Worm (Caenorhabditis elegans) whole organism, L1 larva: ENCODE data around the gene F42G4.6.

Experiments used
- C04F5.9 ChIP-seq: sonication (generic microtip); optimal IDR thresholded peaks from 2 replicates; lab custom pipeline; 2016; ENCODE audit warnings: missing genetic modification characterization, missing compliant biosample characterization
- F16B12.6 ChIP-seq: fragments of 150-350 bp; optimal IDR thresholded peaks from 2 replicates; lab custom pipeline; 2014; ENCODE audit warnings: missing biosample characterization, missing genetic modification characterization
- alr-1 ChIP-seq: fragments of 200-800 bp; sonication (Bioruptor generic); optimal IDR thresholded peaks from 2 replicates; lab custom pipeline; 2018; ENCODE audit warnings: borderline replicate concordance, mild to moderate bottlenecking, missing genetic modification characterization, missing compliant biosample characterization
- aly-2 ChIP-seq: fragments of 150-350 bp; optimal IDR thresholded peaks from 2 replicates; lab custom pipeline; 2014; ENCODE audit warnings: missing biosample characterization, missing genetic modification characterization
- blmp-1 ChIP-seq: fragments of 150-350 bp; optimal IDR thresholded peaks from 2 replicates; lab custom pipeline; 2014; ENCODE audit warnings: missing biosample characterization, missing genetic modification characterization
- ceh-8 ChIP-seq: fragments of 200-800 bp; sonication (Bioruptor generic); optimal IDR thresholded peaks from 2 replicates; lab custom pipeline; 2018; ENCODE audit warnings: mild to moderate bottlenecking, missing genetic modification characterization, moderate library complexity, missing compliant biosample characterization
- ceh-82 ChIP-seq, 3 experiments: fragments of 150-350 bp in 1 of 3; sonication (generic microtip) in 2 of 3; optimal IDR thresholded peaks; 2 replicates each; lab custom pipeline; 2014 to 2017; ENCODE audit warnings: missing biosample characterization in 3 of 3, missing genetic modification characterization in 3 of 3
- dpl-1 ChIP-seq, 3 experiments: fragments of 150-350 bp in 2 of 3; sonication (generic microtip) in 1 of 3; optimal IDR thresholded peaks; 2 replicates each; lab custom pipeline; 2014 to 2017; ENCODE audit warnings: missing biosample characterization in 3 of 3, missing genetic modification characterization in 3 of 3, missing genetic modification reagents in 3 of 3
- dsc-1 ChIP-seq: sonication (generic microtip); optimal IDR thresholded peaks from 2 replicates; lab custom pipeline; 2016; ENCODE audit warnings: mild to moderate bottlenecking, missing genetic modification characterization, missing compliant biosample characterization
- efl-3 ChIP-seq: fragments of 200-800 bp; sonication (Bioruptor generic); optimal IDR thresholded peaks from 2 replicates; lab custom pipeline; 2018; ENCODE audit warnings: mild to moderate bottlenecking, missing genetic modification characterization, missing compliant biosample characterization
- egl-13 ChIP-seq: sonication (generic microtip); optimal IDR thresholded peaks from 2 replicates; lab custom pipeline; 2016; ENCODE audit warnings: missing genotype, missing genetic modification reagents, missing genetic modification characterization, missing compliant biosample characterization
- elt-2 ChIP-seq: sonication (generic microtip); optimal IDR thresholded peaks from 2 replicates; lab custom pipeline; 2016; ENCODE audit warnings: missing genetic modification characterization, mild to moderate bottlenecking, inconsistent platforms, missing compliant biosample characterization, missing genetic modification reagents
- elt-3 ChIP-seq, 6 experiments: fragments of 150-350 bp in 1 of 6; sonication (generic microtip); optimal IDR thresholded peaks; 2 replicates each; lab custom pipeline; 2017 to 2018; ENCODE audit warnings: missing biosample characterization in 6 of 6, missing genetic modification characterization in 6 of 6, inconsistent platforms in 1 of 6
- ets-5 ChIP-seq: fragments of 200-800 bp; sonication (Bioruptor generic); IDR thresholded peaks from 2 replicates; pipeline ENCODE4 v1.3.6; 2022; ENCODE audit warnings: missing genetic modification characterization, missing compliant biosample characterization
- grh-1 ChIP-seq: fragments of 200-800 bp; sonication (Bioruptor generic); IDR thresholded peaks from 2 replicates; pipeline ENCODE4 v1.3.6; 2022; ENCODE audit warnings: missing genetic modification reagents, missing genetic modification characterization, missing compliant biosample characterization
- irx-1 ChIP-seq: sonication (generic microtip); optimal IDR thresholded peaks from 2 replicates; lab custom pipeline; 2016; ENCODE audit warnings: missing genetic modification characterization, missing compliant biosample characterization
- isw-1 ChIP-seq: fragments of 200-800 bp; sonication (Bioruptor generic); IDR thresholded peaks from 2 replicates; pipeline ENCODE4 v1.3.6; 2022; ENCODE audit warnings: missing genetic modification characterization, missing compliant biosample characterization
- lin-14 ChIP-seq: fragments of 200-800 bp; sonication (Bioruptor generic); optimal IDR thresholded peaks from 2 replicates; lab custom pipeline; 2018; ENCODE audit warnings: mild to moderate bottlenecking, missing genetic modification characterization, moderate library complexity, missing compliant biosample characterization
- lin-35 ChIP-seq, 2 experiments: fragments of 150-350 bp; optimal IDR thresholded peaks; 2 replicates each; lab custom pipeline; 2014; ENCODE audit warnings: missing biosample characterization in 2 of 2, missing genetic modification characterization in 2 of 2, missing genetic modification reagents in 2 of 2
- lsy-2 ChIP-seq, 2 experiments: fragments of 150-350 bp; optimal IDR thresholded peaks; 2 replicates each; lab custom pipeline; 2014; ENCODE audit warnings: missing biosample characterization in 2 of 2, missing genetic modification characterization in 2 of 2
- mab-9 ChIP-seq: fragments of 200-800 bp; sonication (Bioruptor generic); IDR thresholded peaks from 2 replicates; pipeline ENCODE4 v1.3.6; 2022; ENCODE audit warnings: missing genetic modification reagents, missing genetic modification characterization, missing compliant biosample characterization
- mdl-1 ChIP-seq, 2 experiments: fragments of 150-350 bp; optimal IDR thresholded peaks; 2 replicates each; lab custom pipeline; 2014 to 2017; ENCODE audit warnings: missing biosample characterization in 2 of 2, missing genetic modification characterization in 2 of 2, inconsistent platforms in 1 of 2
- mef-2 ChIP-seq: fragments of 150-350 bp; optimal IDR thresholded peaks from 2 replicates; lab custom pipeline; 2014; ENCODE audit warnings: missing biosample characterization, missing genetic modification characterization
- nhr-11 ChIP-seq: fragments of 150-350 bp; optimal IDR thresholded peaks from 2 replicates; lab custom pipeline; 2014; ENCODE audit warnings: missing biosample characterization, missing genetic modification characterization
- nhr-12 ChIP-seq: sonication (generic microtip); optimal IDR thresholded peaks from 2 replicates; lab custom pipeline; 2017; ENCODE audit warnings: missing biosample characterization, missing genetic modification characterization
- nhr-19 ChIP-seq: fragments of 200-800 bp; sonication (Bioruptor generic); conservative IDR thresholded peaks from 2 replicates; pipeline ENCODE4 v1.3.6; 2022; ENCODE audit warnings: missing genetic modification characterization, missing compliant biosample characterization
- nhr-20 ChIP-seq: sonication (generic microtip); optimal IDR thresholded peaks from 2 replicates; lab custom pipeline; 2016; ENCODE audit warnings: mild to moderate bottlenecking, missing genetic modification characterization, missing compliant biosample characterization
- nhr-237 ChIP-seq: fragments of 150-350 bp; optimal IDR thresholded peaks from 2 replicates; lab custom pipeline; 2014; ENCODE audit warnings: missing biosample characterization, missing genetic modification characterization
- nhr-47 ChIP-seq: sonication (generic microtip); optimal IDR thresholded peaks from 2 replicates; lab custom pipeline; 2016; ENCODE audit warnings: mild to moderate bottlenecking, missing genetic modification characterization, moderate library complexity, missing compliant biosample characterization
- nhr-71 ChIP-seq: sonication (generic microtip); optimal IDR thresholded peaks from 2 replicates; lab custom pipeline; 2016; ENCODE audit warnings: mild to moderate bottlenecking, missing genetic modification characterization, moderate library complexity, missing compliant biosample characterization
- nhr-76 ChIP-seq: sonication (generic microtip); optimal IDR thresholded peaks from 2 replicates; lab custom pipeline; 2017; ENCODE audit warnings: missing biosample characterization, missing genetic modification characterization
- nhr-84 ChIP-seq: sonication (generic microtip); optimal IDR thresholded peaks from 2 replicates; lab custom pipeline; 2017; ENCODE audit warnings: missing biosample characterization, missing genetic modification characterization
- nhr-90 ChIP-seq: sonication (generic microtip); optimal IDR thresholded peaks from 2 replicates; lab custom pipeline; 2016; ENCODE audit warnings: mild to moderate bottlenecking, missing genetic modification characterization, missing compliant biosample characterization; ENCODE audit not compliant: poor library complexity
- pax-3 ChIP-seq: fragments of 200-800 bp; sonication (Bioruptor generic); optimal IDR thresholded peaks from 2 replicates; lab custom pipeline; 2018; ENCODE audit warnings: mild to moderate bottlenecking, missing genetic modification characterization, moderate library complexity, missing compliant biosample characterization
- pqm-1 ChIP-seq: sonication (generic microtip); optimal IDR thresholded peaks from 3 replicates; lab custom pipeline; 2017; ENCODE audit warnings: missing biosample characterization, missing genetic modification characterization
- rnt-1 ChIP-seq: sonication (generic microtip); optimal IDR thresholded peaks from 2 replicates; lab custom pipeline; 2016; ENCODE audit warnings: mild to moderate bottlenecking, missing genetic modification characterization, moderate library complexity, missing compliant biosample characterization
- snu-23 ChIP-seq: sonication (generic microtip); optimal IDR thresholded peaks from 2 replicates; lab custom pipeline; 2016; ENCODE audit warnings: missing genetic modification characterization, missing compliant biosample characterization
- sox-4 ChIP-seq: sonication (generic microtip); optimal IDR thresholded peaks from 2 replicates; lab custom pipeline; 2016; ENCODE audit warnings: missing genetic modification characterization, missing compliant biosample characterization
- sptf-1 ChIP-seq: fragments of 150-350 bp; optimal IDR thresholded peaks from 2 replicates; lab custom pipeline; 2014; ENCODE audit warnings: missing biosample characterization, missing genetic modification characterization
- swsn-7 ChIP-seq: sonication (generic microtip); optimal IDR thresholded peaks from 2 replicates; lab custom pipeline; 2016; ENCODE audit warnings: missing genetic modification characterization, missing compliant biosample characterization
- tbx-2 ChIP-seq: sonication (generic microtip); optimal IDR thresholded peaks from 2 replicates; lab custom pipeline; 2016; ENCODE audit warnings: missing genetic modification characterization, missing compliant biosample characterization
- tlp-1 ChIP-seq: fragments of 150-350 bp; optimal IDR thresholded peaks from 2 replicates; lab custom pipeline; 2014; ENCODE audit warnings: missing biosample characterization, missing genetic modification characterization
- unc-130 ChIP-seq: fragments of 150-350 bp; optimal IDR thresholded peaks from 2 replicates; lab custom pipeline; 2017; ENCODE audit warnings: missing biosample characterization, missing genetic modification characterization, inconsistent platforms
- unc-62 ChIP-seq: fragments of 150-350 bp; optimal IDR thresholded peaks from 2 replicates; lab custom pipeline; 2014; ENCODE audit warnings: missing biosample characterization, missing genetic modification reagents, missing genetic modification characterization
- vab-15 ChIP-seq: sonication (generic microtip); optimal IDR thresholded peaks from 2 replicates; lab custom pipeline; 2017; ENCODE audit warnings: missing genotype, mild to moderate bottlenecking, missing genetic modification characterization, missing compliant biosample characterization
- xbp-1 ChIP-seq: sonication (generic microtip); optimal IDR thresholded peaks from 2 replicates; lab custom pipeline; 2016; ENCODE audit warnings: missing genetic modification characterization, missing compliant biosample characterization
- zag-1 ChIP-seq: fragments of 150-350 bp; optimal IDR thresholded peaks from 2 replicates; lab custom pipeline; 2014; ENCODE audit warnings: missing biosample characterization, missing genetic modification characterization
- ztf-11 ChIP-seq, 2 experiments: sonication (generic microtip); optimal IDR thresholded peaks; 2 replicates each; lab custom pipeline; 2016 to 2017; ENCODE audit warnings: missing genetic modification characterization in 2 of 2, missing biosample characterization in 1 of 2, missing compliant biosample characterization in 1 of 2
- ztf-4 ChIP-seq: fragments of 150-350 bp; optimal IDR thresholded peaks from 2 replicates; lab custom pipeline; 2014; ENCODE audit warnings: missing biosample characterization, missing genetic modification characterization

The F42G4.6 gene

ce11 chrII:13065251-13065650 is 13.9 kb upstream of the F42G4.6 start (continued):
- peak in 1 of 2 experiments; percentile 10 for TF ChIP-seq mdl-1 (tag; optimal IDR thresholded peaks at IDR 0.05; lab: Kevin White, UChicago)
- TF ChIP-seq isw-1 (GFP tag; lab: Robert Waterston, UW): no peak
- TF ChIP-seq dsc-1 (tag; lab: Kevin White, UChicago): no peak
- no peak for TF ChIP-seq ztf-4 (tag; lab: Kevin White, UChicago)
- TF ChIP-seq ets-5 (GFP tag; lab: Robert Waterston, UW): no peak
- TF ChIP-seq rnt-1: peak; percentile 56
- no peak for TF ChIP-seq zag-1 (tag; lab: Kevin White, UChicago)
- peak in 2 of 3 experiments; percentile 10 to 22 for TF ChIP-seq dpl-1 (GFP tag; optimal IDR thresholded peaks at IDR 0.05; lab: Kevin White, UChicago)
- TF ChIP-seq efl-3: no peak
- TF ChIP-seq mef-2: no peak
- no peak for TF ChIP-seq swsn-7 (tag; lab: Kevin White, UChicago)
- TF ChIP-seq nhr-237 (tag; lab: Kevin White, UChicago): no peak
- TF ChIP-seq blmp-1 (tag; lab: Kevin White, UChicago): peak; percentile 84
- no peak for TF ChIP-seq nhr-47 (tag; lab: Kevin White, UChicago)
- TF ChIP-seq aly-2: no peak
- no peak for TF ChIP-seq nhr-11 (tag; lab: Kevin White, UChicago)
- TF ChIP-seq irx-1 (tag; lab: Kevin White, UChicago): no peak
- no peak for TF ChIP-seq lin-35 (GFP tag; optimal IDR thresholded peaks at IDR 0.05; lab: Kevin White, UChicago)
- 0 out of 2 replicates have a peak, but pooled peaks have one; percentile 13 for TF ChIP-seq nhr-19
- peak; percentile 70 for TF ChIP-seq nhr-71 (tag; lab: Kevin White, UChicago)
- TF ChIP-seq tlp-1 (tag; lab: Kevin White, UChicago): no peak
- no peak for TF ChIP-seq sox-4 (tag; lab: Kevin White, UChicago)

ce11 chrII:13066777-13067290 is 12.3 kb upstream of the F42G4.6 start:
- TF ChIP-seq rnt-1 (peak; percentile 48), vab-15 (no peak), elt-2 (tag; lab: Kevin White, UChicago) (no peak), nhr-90 (tag; lab: Kevin White, UChicago) (no peak), irx-1 (tag; lab: Kevin White, UChicago) (no peak), nhr-12 (tag; lab: Kevin White, UChicago) (no peak), sptf-1 (tag; lab: Kevin White, UChicago) (no peak), nhr-76 (tag; lab: Kevin White, UChicago) (no peak), C04F5.9 (tag; lab: Kevin White, UChicago) (no peak), ztf-11 (tag; optimal IDR thresholded peaks at IDR 0.05; lab: Kevin White, UChicago) (no peak), nhr-19 (peak; percentile 16; the same call in 1 of the 2 replicates), nhr-84 (tag; lab: Kevin White, UChicago) (no peak), lsy-2 (tag; optimal IDR thresholded peaks at IDR 0.05; lab: Kevin White, UChicago) (peak in 1 of 2 experiments; percentile 29), tbx-2 (tag; lab: Kevin White, UChicago) (peak; percentile 4), ceh-8 (GFP tag; lab: Kevin White, UChicago) (peak; percentile 11), xbp-1 (tag; lab: Kevin White, UChicago) (no peak), nhr-20 (peak; percentile 14), lin-14 (peak; percentile 69), egl-13 (tag; lab: Kevin White, UChicago) (no peak), grh-1 (GFP tag; lab: Robert Waterston, UW) (no peak), lin-35 (GFP tag; optimal IDR thresholded peaks at IDR 0.05; lab: Kevin White, UChicago) (no peak), alr-1 (tag; lab: Kevin White, UChicago) (no peak), nhr-11 (tag; lab: Kevin White, UChicago) (no peak), mef-2 (peak; percentile 11), mab-9 (GFP tag; lab: Robert Waterston, UW) (no peak), nhr-71 (tag; lab: Kevin White, UChicago) (peak; percentile 53), snu-23 (peak; percentile 20), zag-1 (tag; lab: Kevin White, UChicago) (no peak), elt-3 (tag; optimal IDR thresholded peaks at IDR 0.05; lab: Kevin White, UChicago) (no peak), F16B12.6 (tag; lab: Kevin White, UChicago) (no peak), pqm-1 (tag; lab: Kevin White, UChicago) (no peak), aly-2 (no peak), unc-130 (tag; lab: Kevin White, UChicago) (no peak), swsn-7 (tag; lab: Kevin White, UChicago) (no peak), ceh-82 (tag; optimal IDR thresholded peaks at IDR 0.05; lab: Kevin White, UChicago) (peak in 1 of 3 experiments; percentile 15), unc-62 (no peak), pax-3 (no peak), dsc-1 (tag; lab: Kevin White, UChicago) (peak; percentile 39), ets-5 (GFP tag; lab: Robert Waterston, UW) (no peak)
